Worm (Caenorhabditis elegans): ENCODE data around the gene nfyc-1.

ce11 chrII:24559-24998 lies 19.1 kb upstream of the nfyc-1 start, which contains the start of gene enee-1:
- TF ChIP-seq pha-4 (tag; optimal IDR thresholded peaks at IDR 0.05) (no peak), nfya-1 (tag; optimal IDR thresholded peaks at IDR 0.05) (peak; percentile 54), K02D7.2 (tag; optimal IDR thresholded peaks at IDR 0.05) (no peak), pqm-1 (tag; optimal IDR thresholded peaks at IDR 0.05) (no peak), ceh-31 (tag; optimal IDR thresholded peaks at IDR 0.05) (peak; percentile 21), unc-86 (tag; optimal IDR thresholded peaks at IDR 0.05) (no peak), pat-9 (tag; optimal IDR thresholded peaks at IDR 0.05) (no peak), syd-9 (tag; optimal IDR thresholded peaks at IDR 0.05) (no peak)
